Worm (Caenorhabditis elegans): ENCODE data around the gene K09A9.8.

The K09A9.8 gene

ce11 chrX:15585144-15585543 is 11.8 kb downstream of the K09A9.8 start:
- TF ChIP-seq unc-62 (GFP tag; optimal IDR thresholded peaks at IDR 0.05): no peak

- TF ChIP-seq unc-62 (GFP tag; optimal IDR thresholded peaks at IDR 0.05): no peak
These were observed 20.0 kb downstream of the K09A9.8 start, which contains the start of gene K09A9.6 for ce11 chrX:15576942-15577341. K09A9.6 (plus strand) TSS chrX:15577242.

DNA sequence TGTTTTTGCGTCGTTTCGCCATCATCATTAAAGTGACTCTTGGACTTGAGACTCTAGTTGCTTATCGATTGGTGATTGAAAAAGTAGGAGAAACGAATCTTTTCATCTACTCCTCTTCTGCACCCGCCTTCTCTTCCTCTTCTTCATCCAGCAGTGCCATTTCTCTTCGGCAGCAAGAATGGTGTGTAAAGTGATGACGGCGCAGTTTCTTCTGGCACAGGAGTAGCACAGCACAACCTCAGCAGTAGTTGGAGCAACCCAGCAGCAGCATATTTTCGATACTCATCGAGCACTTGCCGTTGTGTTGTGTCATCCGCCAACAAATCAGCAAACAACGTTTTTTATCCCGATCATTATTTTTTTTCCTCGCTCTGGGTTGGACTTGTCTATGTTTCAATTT is 21.5 kb downstream of the K09A9.8 start:
- no peak for TF ChIP-seq unc-62 (GFP tag; optimal IDR thresholded peaks at IDR 0.05)

DNA sequence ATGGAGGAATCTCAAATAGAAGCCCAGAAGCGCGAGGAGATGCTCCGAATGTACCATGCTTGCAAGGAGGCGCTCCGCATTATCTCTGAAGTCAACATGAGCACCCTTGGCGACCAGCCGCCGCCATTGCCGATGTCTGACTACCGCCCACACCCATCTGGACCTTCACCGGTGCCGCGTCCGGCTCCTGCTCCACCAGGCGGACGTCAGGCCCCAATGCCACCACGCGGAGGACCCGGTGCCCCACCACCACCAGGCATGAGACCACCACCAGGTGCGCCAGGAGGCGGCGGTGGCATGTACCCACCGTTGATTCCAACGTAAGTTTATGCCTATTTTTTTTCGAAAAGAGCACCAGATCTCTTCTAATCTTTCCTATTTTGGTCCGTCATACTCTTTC is 25.0 kb downstream of the K09A9.8 start:
- TF ChIP-seq unc-62 (GFP tag; optimal IDR thresholded peaks at IDR 0.05): no peak

ce11 chrX:15569633-15570032 is 27.3 kb downstream of the K09A9.8 start:
- no peak for TF ChIP-seq unc-62 (GFP tag; optimal IDR thresholded peaks at IDR 0.05)

DNA sequence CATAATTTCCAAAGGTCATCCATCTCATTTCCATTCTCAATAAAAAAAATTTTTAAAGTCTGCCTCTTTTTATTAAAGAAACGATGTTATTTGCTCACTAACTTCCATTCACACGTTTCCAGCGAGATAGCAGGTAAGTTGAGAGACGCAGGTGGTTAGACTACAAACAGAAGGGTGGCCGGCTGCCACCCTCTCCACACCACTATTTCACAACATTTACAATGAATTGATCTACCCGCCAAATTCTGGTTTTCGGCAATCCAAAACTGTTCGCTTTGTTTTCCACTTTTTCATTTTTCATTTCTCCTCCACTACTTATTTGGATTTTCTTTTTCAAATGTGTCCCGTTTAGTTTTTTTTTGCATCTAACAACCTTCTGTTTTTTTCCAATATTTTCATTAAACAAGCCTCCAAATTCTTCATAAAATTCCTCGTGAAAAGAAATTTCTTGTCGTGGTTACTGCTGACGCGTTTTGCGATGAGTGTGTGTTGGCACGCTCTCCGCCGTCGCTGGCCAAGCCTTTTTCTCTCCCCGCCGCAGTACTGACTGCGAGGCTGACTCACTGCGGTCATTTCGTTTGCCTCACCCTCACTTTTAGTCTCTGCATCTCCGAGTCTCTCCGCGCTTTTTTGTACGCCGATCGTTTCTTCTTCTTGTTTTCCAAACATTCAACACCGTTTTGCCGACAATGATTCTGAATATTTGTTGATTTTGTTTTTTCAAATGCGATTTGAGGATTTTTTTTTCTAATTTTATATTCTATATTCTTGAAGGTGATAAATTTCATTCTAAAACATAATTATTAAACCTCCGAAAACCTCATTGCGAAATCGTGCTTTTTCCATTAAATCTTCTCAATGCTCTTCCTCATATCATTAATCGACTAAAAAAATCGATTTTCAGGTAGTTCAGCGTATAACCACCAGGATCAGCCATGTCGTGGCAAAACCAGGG is 28.7 kb downstream of the K09A9.8 start, which contains the start of gene dyn-1:
dyn-1 (plus strand) TSS at position 905 of the 955 bp plus-strand sequence.
- no peak for TF ChIP-seq unc-62 (GFP tag; optimal IDR thresholded peaks at IDR 0.05)

DNA sequence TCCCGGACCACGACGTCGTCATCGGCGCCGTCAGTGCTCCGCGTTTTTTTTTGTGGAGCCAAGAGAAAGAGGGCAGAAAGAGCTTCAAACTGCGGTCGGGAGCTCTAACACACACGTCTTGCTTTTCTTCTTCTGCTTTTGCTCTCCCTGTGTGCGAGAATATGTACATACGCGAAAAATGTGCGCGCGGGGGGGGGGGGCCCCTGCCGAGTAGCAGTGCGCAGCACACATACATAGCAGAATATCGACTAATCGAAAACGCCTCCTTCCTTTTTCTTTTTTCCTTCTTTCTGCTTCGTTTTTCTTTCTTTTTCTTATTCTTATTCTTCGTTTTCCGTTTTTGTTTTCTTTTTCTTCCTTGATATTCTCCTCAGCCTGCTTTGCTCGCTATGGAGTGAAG is 30.3 kb downstream of the K09A9.8 start:
- no peak for TF ChIP-seq unc-62 (GFP tag; optimal IDR thresholded peaks at IDR 0.05)

- no peak for TF ChIP-seq unc-62 (GFP tag; optimal IDR thresholded peaks at IDR 0.05)
These were observed 32.6 kb downstream of the K09A9.8 start for ce11 chrX:15564338-15564737.

DNA sequence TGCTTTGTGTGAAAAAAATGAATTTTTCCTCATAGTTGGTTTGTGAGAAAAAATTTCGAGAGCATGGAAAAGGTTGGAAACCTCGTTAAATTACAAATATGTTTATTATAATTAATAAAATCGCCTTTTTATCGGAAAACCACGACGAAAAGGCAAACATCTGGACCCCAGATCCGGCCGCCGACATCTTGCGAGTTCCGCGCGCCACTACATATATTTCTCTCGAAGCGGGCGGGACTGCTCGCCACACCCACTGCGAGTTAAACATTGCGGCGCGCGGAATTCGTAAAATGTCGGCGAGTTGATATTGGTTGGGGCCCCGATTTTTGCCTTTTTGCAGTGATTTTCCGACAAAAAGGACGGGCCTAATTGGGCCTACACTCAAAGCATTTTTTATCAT is 37.5 kb downstream of the K09A9.8 start:
- no peak for TF ChIP-seq unc-62 (GFP tag; optimal IDR thresholded peaks at IDR 0.05)

- TF ChIP-seq unc-62 (GFP tag; optimal IDR thresholded peaks at IDR 0.05): no peak
These were observed 39.1 kb downstream of the K09A9.8 start, which contains the start of gene lron-3 for ce11 chrX:15557849-15558248. lron-3 (minus strand) TSS chrX:15557949.

ce11 chrX:15555529-15555928 is 41.4 kb downstream of the K09A9.8 start:
- no peak for TF ChIP-seq unc-62 (GFP tag; optimal IDR thresholded peaks at IDR 0.05)

ce11 chrX:15554910-15555309 is 42.1 kb downstream of the K09A9.8 start:
- TF ChIP-seq unc-62 (GFP tag; optimal IDR thresholded peaks at IDR 0.05): no peak

- no peak for TF ChIP-seq unc-62 (GFP tag; optimal IDR thresholded peaks at IDR 0.05)
These were observed 44.8 kb downstream of the K09A9.8 start for ce11 chrX:15552024-15552769.

- no peak for TF ChIP-seq unc-62 (GFP tag; optimal IDR thresholded peaks at IDR 0.05)
These were observed 46.2 kb downstream of the K09A9.8 start for ce11 chrX:15550769-15551168.

- no peak for TF ChIP-seq unc-62 (GFP tag; optimal IDR thresholded peaks at IDR 0.05)
These were observed 49.1 kb downstream of the K09A9.8 start for ce11 chrX:15547896-15548295.

- TF ChIP-seq unc-62 (GFP tag; optimal IDR thresholded peaks at IDR 0.05): no peak
These were observed 50.0 kb downstream of the K09A9.8 start for ce11 chrX:15546943-15547342.

Data from whole organism, dauer.